Worm (Caenorhabditis elegans): ENCODE data around the gene nkat-1.

nkat-1 gene

ce11 chrX:14161684-14162347 lies 21.9 kb upstream of the nkat-1 start, which contains the start of gene lgc-25 (continued):
- peak; percentile 10 for TF ChIP-seq gei-17 (GFP tag; optimal IDR thresholded peaks at IDR 0.05)
- TF ChIP-seq ceh-27 (GFP tag; optimal IDR thresholded peaks at IDR 0.05) = no peak
- no peak for TF ChIP-seq F49E8.2 (tag; optimal IDR thresholded peaks at IDR 0.05; ENCODE audit: insufficient read depth)
- TF ChIP-seq egl-18 (GFP tag; IDR thresholded peaks at IDR 0.05) = no peak
- TF ChIP-seq him-1 (tag; optimal IDR thresholded peaks at IDR 0.05) = peak; percentile 83
- no peak for TF ChIP-seq ztf-22 (GFP tag; optimal IDR thresholded peaks at IDR 0.05)
- TF ChIP-seq ztf-18 (tag; optimal IDR thresholded peaks at IDR 0.05) = peak; percentile 72
- TF ChIP-seq sdz-38 (tag; optimal IDR thresholded peaks at IDR 0.05) = no peak
- peak; percentile 75 for TF ChIP-seq hmg-1.2 (GFP tag; IDR thresholded peaks at IDR 0.05)
- no peak for TF ChIP-seq lin-40 (tag; optimal IDR thresholded peaks at IDR 0.05)
- no peak for TF ChIP-seq K12H6.12 (tag; optimal IDR thresholded peaks at IDR 0.05)
- TF ChIP-seq xnd-1 (tag; optimal IDR thresholded peaks at IDR 0.05) = no peak
- TF ChIP-seq attf-5 (GFP tag; optimal IDR thresholded peaks at IDR 0.05) = no peak
- no peak for TF ChIP-seq hlh-26 (GFP tag; conservative IDR thresholded peaks at IDR 0.05)
- peak; percentile 66; the same call in 1 of the 2 replicates for TF ChIP-seq dox-1 (GFP tag; IDR thresholded peaks at IDR 0.05)
- no peak for TF ChIP-seq C06A6.2 (GFP tag; conservative IDR thresholded peaks at IDR 0.05)
- TF ChIP-seq snpc-1.3 (tag; optimal IDR thresholded peaks at IDR 0.05; ENCODE audit: insufficient read depth) = peak; percentile 69
- TF ChIP-seq rec-8 (tag; optimal IDR thresholded peaks at IDR 0.05) = peak; percentile 59 to 73
- TF ChIP-seq ets-4 (GFP tag; optimal IDR thresholded peaks at IDR 0.05) = no peak
- peak; percentile 97 for TF ChIP-seq B0261.1 (tag; optimal IDR thresholded peaks at IDR 0.05)
- TF ChIP-seq zim-3 (tag; optimal IDR thresholded peaks at IDR 0.05) = peak; percentile 32
- no peak for TF ChIP-seq ekl-4 (GFP tag; IDR thresholded peaks at IDR 0.05)
- no peak for TF ChIP-seq F10E7.11 (tag; optimal IDR thresholded peaks at IDR 0.05)
- TF ChIP-seq zfh-2 (GFP tag; conservative IDR thresholded peaks at IDR 0.05) = no peak
- TF ChIP-seq egl-44 (GFP tag; IDR thresholded peaks at IDR 0.05) = no peak
- peak; percentile 73 for TF ChIP-seq T07F8.4 (tag; optimal IDR thresholded peaks at IDR 0.05)
- TF ChIP-seq rcor-1 (GFP tag; IDR thresholded peaks at IDR 0.05) = 0 out of 2 replicates have a peak, but pooled peaks have one; percentile 45
- peak; percentile 68 for TF ChIP-seq pbrm-1 (GFP tag; IDR thresholded peaks at IDR 0.05)
- 0 out of 2 replicates have a peak, but pooled peaks have one; percentile 36 for TF ChIP-seq cebp-1 (GFP tag; IDR thresholded peaks at IDR 0.05)
- no peak for TF ChIP-seq cebp-1 (tag; optimal IDR thresholded peaks at IDR 0.05)
- no peak for TF ChIP-seq Y53G8AR.9 (GFP tag; conservative IDR thresholded peaks at IDR 0.05)
- peak; percentile 84 for TF ChIP-seq lin-26 (GFP tag; IDR thresholded peaks at IDR 0.05)
- TF ChIP-seq F23B12.7 (tag; optimal IDR thresholded peaks at IDR 0.05; ENCODE audit: insufficient read depth) = peak; percentile 86
- no peak for TF ChIP-seq K11D2.4 (GFP tag; IDR thresholded peaks at IDR 0.05)
- peak in 1 of 2 experiments; percentile 65 for TF ChIP-seq let-607 (tag; optimal IDR thresholded peaks at IDR 0.05)
- no peak for TF ChIP-seq F57A8.1 (GFP tag; optimal IDR thresholded peaks at IDR 0.05)
- TF ChIP-seq lag-1 (GFP tag; IDR thresholded peaks at IDR 0.05) = no peak
- no peak for TF ChIP-seq attf-6 (GFP tag; IDR thresholded peaks at IDR 0.05)
- TF ChIP-seq Y56A3A.18 (GFP tag; IDR thresholded peaks at IDR 0.05) = peak; percentile 78
- TF ChIP-seq unc-130 (GFP tag; optimal IDR thresholded peaks at IDR 0.05) = peak; percentile 30
- TF ChIP-seq aptf-3 (GFP tag; IDR thresholded peaks at IDR 0.05) = no peak
- TF ChIP-seq ztf-6 (GFP tag; IDR thresholded peaks at IDR 0.05) = no peak
- peak; percentile 96 for TF ChIP-seq rpc-1 (optimal IDR thresholded peaks at IDR 0.05)
- peak; percentile 94 for TF ChIP-seq rpc-1 (tag; optimal IDR thresholded peaks at IDR 0.05)
- peak; percentile 28 for TF ChIP-seq F22D6.2 (tag; optimal IDR thresholded peaks at IDR 0.05)
- no peak for TF ChIP-seq ceh-91 (GFP tag; IDR thresholded peaks at IDR 0.05)
- no peak for TF ChIP-seq sea-2 (GFP tag; IDR thresholded peaks at IDR 0.05)

All from whole organism, young adult.